Fruit fly (Drosophila melanogaster): ENCODE data around the gene Cph.

Gene Cph

DNA sequence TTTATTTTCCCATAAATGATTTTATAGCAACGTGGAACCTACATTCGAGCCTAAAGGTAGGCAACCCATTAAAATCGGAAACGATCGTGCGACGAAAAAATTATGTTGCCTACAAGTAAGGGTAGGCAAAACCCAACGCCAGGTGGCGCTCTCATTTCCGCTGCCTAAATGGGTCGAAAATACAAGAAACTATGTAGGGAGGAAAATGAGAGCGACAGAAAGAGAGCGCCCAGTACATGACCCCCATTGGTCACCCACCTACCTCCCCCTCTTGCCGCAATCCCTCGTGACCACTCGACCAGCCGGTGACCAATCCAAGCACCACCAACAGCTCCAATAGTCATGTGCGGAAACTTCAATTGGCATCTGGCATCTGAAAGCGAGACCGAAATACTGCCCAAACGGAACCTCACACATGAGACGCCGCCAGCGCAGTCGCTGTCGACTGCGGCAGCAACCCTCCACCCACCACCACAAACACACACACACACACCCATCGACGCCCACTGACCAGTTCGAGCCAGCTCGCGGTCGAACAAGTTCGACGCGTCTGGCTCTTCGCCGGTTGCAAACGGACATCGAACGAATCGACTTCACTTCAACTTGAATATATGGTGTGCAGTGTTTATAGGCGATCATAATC lies 104.6 kb downstream of the Cph start (continued):
- no peak for TF ChIP-seq Eip74EF (GFP tag; optimal IDR thresholded peaks at IDR 0.05)
- TF ChIP-seq ind (GFP tag; optimal IDR thresholded peaks at IDR 0.05): peak; percentile 69
- TF ChIP-seq H15 (GFP tag; IDR thresholded peaks at IDR 0.05): peak; percentile 83
- TF ChIP-seq CG4424 (GFP tag; optimal IDR thresholded peaks at IDR 0.05): peak; percentile 83
- peak; percentile 52 for TF ChIP-seq fu2 (GFP tag; optimal IDR thresholded peaks at IDR 0.05)
- TF ChIP-seq CG3995 (GFP tag; optimal IDR thresholded peaks at IDR 0.05): peak; percentile 48
- TF ChIP-seq CG7745 (tag; optimal IDR thresholded peaks at IDR 0.05): no peak
- TF ChIP-seq oc (tag; optimal IDR thresholded peaks at IDR 0.05): peak; percentile 9
- TF ChIP-seq Drgx (GFP tag; IDR thresholded peaks at IDR 0.05): peak; percentile 66; the same call in 1 of the 2 replicates
- no peak for TF ChIP-seq CG15479 (GFP tag; optimal IDR thresholded peaks at IDR 0.05)
- TF ChIP-seq H2.0 (GFP tag; IDR thresholded peaks at IDR 0.05): peak; percentile 82
- TF ChIP-seq sob (GFP tag; IDR thresholded peaks at IDR 0.05): peak; percentile 87
- no peak for TF ChIP-seq pzg (GFP tag; optimal IDR thresholded peaks at IDR 0.05)
- peak; percentile 36 for TF ChIP-seq tup (GFP tag; optimal IDR thresholded peaks at IDR 0.05)
- peak; percentile 73 for TF ChIP-seq BtbVII (GFP tag; optimal IDR thresholded peaks at IDR 0.05)
- peak; percentile 47 for TF ChIP-seq CrebB (tag; optimal IDR thresholded peaks at IDR 0.05)
- peak; percentile 68 for TF ChIP-seq CG18599 (GFP tag; optimal IDR thresholded peaks at IDR 0.05)
- peak; percentile 65 for TF ChIP-seq CG13624 (GFP tag; optimal IDR thresholded peaks at IDR 0.05)
- TF ChIP-seq Hmr (GFP tag; optimal IDR thresholded peaks at IDR 0.05): peak; percentile 85
- peak; percentile 72 for TF ChIP-seq Fer2 (tag; optimal IDR thresholded peaks at IDR 0.05)
- TF ChIP-seq CG1647 (GFP tag; optimal IDR thresholded peaks at IDR 0.05): peak; percentile 61
- peak; percentile 81 for TF ChIP-seq ewg (GFP tag; optimal IDR thresholded peaks at IDR 0.05)
- TF ChIP-seq CG17829 (tag; optimal IDR thresholded peaks at IDR 0.05): peak; percentile 65
- TF ChIP-seq CG14667 (GFP tag; IDR thresholded peaks at IDR 0.05): peak; percentile 53
- no peak for TF ChIP-seq Dll (GFP tag; IDR thresholded peaks at IDR 0.05; ENCODE audit: partially characterized antibody)
- TF ChIP-seq CG12104 (GFP tag; optimal IDR thresholded peaks at IDR 0.05): peak; percentile 75
- peak; percentile 57 to 72 for TF ChIP-seq Pdp1 (GFP tag; optimal IDR thresholded peaks at IDR 0.05)
- TF ChIP-seq slp2 (GFP tag; optimal IDR thresholded peaks at IDR 0.05): peak; percentile 74
- peak; percentile 70 for TF ChIP-seq gsb-n (tag; optimal IDR thresholded peaks at IDR 0.05)
- peak; percentile 70 for TF ChIP-seq CG14441 (GFP tag; IDR thresholded peaks at IDR 0.05)
- no peak for TF ChIP-seq Tbp (GFP tag; optimal IDR thresholded peaks at IDR 0.05)
- TF ChIP-seq CG3407 (GFP tag; optimal IDR thresholded peaks at IDR 0.05): peak; percentile 82
- TF ChIP-seq zfh2 (GFP tag; optimal IDR thresholded peaks at IDR 0.05): peak; percentile 63
- TF ChIP-seq Rx (GFP tag; IDR thresholded peaks at IDR 0.05): peak; percentile 83; the same call in 1 of the 2 replicates
- TF ChIP-seq eve (GFP tag; optimal IDR thresholded peaks at IDR 0.05): no peak
- TF ChIP-seq CG10321 (GFP tag; IDR thresholded peaks at IDR 0.05): peak; percentile 58; the same call in 1 of the 2 replicates
- no peak for TF ChIP-seq hth (optimal IDR thresholded peaks at IDR 0.05)
- TF ChIP-seq Mes4 (GFP tag; optimal IDR thresholded peaks at IDR 0.05): peak; percentile 88
- TF ChIP-seq CG16863 (GFP tag; optimal IDR thresholded peaks at IDR 0.05): peak; percentile 70
- TF ChIP-seq CG2712 (tag; optimal IDR thresholded peaks at IDR 0.05): peak; percentile 68
- peak; percentile 68 for TF ChIP-seq scrt (GFP tag; optimal IDR thresholded peaks at IDR 0.05)
- TF ChIP-seq Atf-2 (GFP tag; optimal IDR thresholded peaks at IDR 0.05): peak; percentile 65
